Worm (Caenorhabditis elegans) whole organism, late embryonic: Measurements from ENCODE around the gene Y57G11C.42.

Source experiments
- F13H6.1 ChIP-seq: sonication (generic microtip); optimal IDR thresholded peaks from 2 replicates; lab custom pipeline; 2016; ENCODE audit warnings: missing genetic modification characterization, missing compliant biosample characterization
- ceh-9 ChIP-seq: sonication (generic microtip); optimal IDR thresholded peaks from 2 replicates; lab custom pipeline; 2016; ENCODE audit warnings: mild to moderate bottlenecking, missing genetic modification characterization, inconsistent platforms, missing compliant biosample characterization
- hlh-15 ChIP-seq: sonication (generic microtip); optimal IDR thresholded peaks from 2 replicates; lab custom pipeline; 2016; ENCODE audit warnings: missing genetic modification characterization, missing compliant biosample characterization
- sox-4 ChIP-seq: sonication (generic microtip); optimal IDR thresholded peaks from 2 replicates; lab custom pipeline; 2017; ENCODE audit warnings: mild to moderate bottlenecking, missing genetic modification characterization, inconsistent platforms, missing compliant biosample characterization

DNA sequence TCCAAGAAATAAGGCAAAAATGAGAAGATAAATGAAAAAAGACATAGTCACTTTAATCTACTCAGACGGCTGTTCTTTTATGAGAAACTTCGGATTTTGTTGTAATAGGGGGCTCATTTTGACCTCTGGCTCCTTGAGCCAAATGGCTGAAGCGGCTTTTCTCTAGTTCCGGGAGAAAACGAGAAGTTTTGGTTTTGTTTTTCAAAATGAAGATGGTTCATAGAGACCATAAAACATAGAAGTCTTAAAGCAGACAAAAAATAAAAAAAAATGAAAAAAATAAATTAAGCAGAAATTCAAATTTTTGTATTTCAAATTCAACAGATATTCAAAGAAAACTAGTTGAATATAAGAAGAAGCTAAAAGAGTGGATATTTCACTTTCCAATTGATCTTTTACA, 22.0 kb upstream of the Y57G11C.42 start, which contains the start of gene Y57G11C.41:
- TF ChIP-seq hlh-15 (tag; lab: Kevin White, UChicago): no peak
- no peak for TF ChIP-seq ceh-9 (tag; lab: Kevin White, UChicago)
- no peak for TF ChIP-seq sox-4 (tag; lab: Kevin White, UChicago)
- TF ChIP-seq F13H6.1 (tag; lab: Kevin White, UChicago): no peak
